Worm (Caenorhabditis elegans) whole organism, late embryonic: ENCODE results near the gene ZC513.14.

Source experiments
- ama-1 ChIP-seq: fragments of 150-350 bp; optimal IDR thresholded peaks from 2 replicates; lab custom pipeline; 2014
- ceh-2 ChIP-seq: sonication (generic microtip); optimal IDR thresholded peaks from 2 replicates; lab custom pipeline; 2016; ENCODE audit warnings: missing genotype, missing genetic modification characterization, missing compliant biosample characterization
- ceh-9 ChIP-seq: sonication (generic microtip); optimal IDR thresholded peaks from 2 replicates; lab custom pipeline; 2016; ENCODE audit warnings: mild to moderate bottlenecking, missing genetic modification characterization, inconsistent platforms, missing compliant biosample characterization
- che-1 ChIP-seq: sonication (generic microtip); optimal IDR thresholded peaks from 2 replicates; lab custom pipeline; 2016; ENCODE audit warnings: mild to moderate bottlenecking, missing genetic modification characterization, missing compliant biosample characterization
- hlh-15 ChIP-seq: sonication (generic microtip); optimal IDR thresholded peaks from 2 replicates; lab custom pipeline; 2016; ENCODE audit warnings: missing genetic modification characterization, missing compliant biosample characterization
- npax-4 ChIP-seq: sonication (generic microtip); optimal IDR thresholded peaks from 2 replicates; lab custom pipeline; 2016; ENCODE audit warnings: missing genetic modification characterization, missing compliant biosample characterization
- odd-2 ChIP-seq: sonication (generic microtip); optimal IDR thresholded peaks from 2 replicates; lab custom pipeline; 2017; ENCODE audit warnings: antibody characterized with exemption, mild to moderate bottlenecking, missing genetic modification characterization, missing compliant biosample characterization
- pha-4 ChIP-seq: fragments of 150-350 bp; optimal IDR thresholded peaks from 2 replicates; lab custom pipeline; 2018; ENCODE audit warnings: missing biosample characterization, missing genetic modification reagents, missing genetic modification characterization
- pqm-1 ChIP-seq: sonication (generic microtip); optimal IDR thresholded peaks from 2 replicates; lab custom pipeline; 2016; ENCODE audit warnings: missing genetic modification characterization, missing compliant biosample characterization
- unc-55 ChIP-seq: sonication (generic microtip); optimal IDR thresholded peaks from 2 replicates; lab custom pipeline; 2017; ENCODE audit warnings: missing biosample characterization, missing genetic modification reagents, missing genetic modification characterization

DNA sequence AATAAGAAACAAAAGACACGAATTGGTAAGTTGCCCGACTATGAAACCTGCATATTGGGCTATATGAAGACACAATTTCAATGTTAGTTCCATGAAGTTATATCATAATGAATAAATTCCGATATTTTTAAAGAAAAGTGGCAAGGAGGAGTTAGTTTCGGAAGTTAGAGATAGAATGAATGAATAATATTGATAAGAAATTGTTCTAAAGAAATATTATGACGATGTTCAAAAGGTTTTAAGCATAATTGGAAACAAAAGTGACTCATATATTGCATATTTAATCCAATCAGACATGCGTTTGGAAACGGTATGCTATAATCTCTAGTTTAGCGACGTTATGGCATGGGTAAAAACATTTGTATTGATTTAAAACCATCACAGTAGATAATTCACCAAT lies 33.8 kb upstream of the ZC513.14 start, which contains the start of gene str-143:
- TF ChIP-seq npax-4 (tag; lab: Kevin White, UChicago) (no peak), pqm-1 (no peak), hlh-15 (no peak), ama-1 (lab: Kevin White, UChicago) (no peak), pha-4 (no peak), ceh-9 (tag; lab: Kevin White, UChicago) (no peak), unc-55 (no peak), ceh-2 (no peak), odd-2 (tag; lab: Kevin White, UChicago) (no peak), che-1 (no peak)
